Worm (Caenorhabditis elegans): Measurements from ENCODE around the gene R13H4.6.

Gene R13H4.6

DNA sequence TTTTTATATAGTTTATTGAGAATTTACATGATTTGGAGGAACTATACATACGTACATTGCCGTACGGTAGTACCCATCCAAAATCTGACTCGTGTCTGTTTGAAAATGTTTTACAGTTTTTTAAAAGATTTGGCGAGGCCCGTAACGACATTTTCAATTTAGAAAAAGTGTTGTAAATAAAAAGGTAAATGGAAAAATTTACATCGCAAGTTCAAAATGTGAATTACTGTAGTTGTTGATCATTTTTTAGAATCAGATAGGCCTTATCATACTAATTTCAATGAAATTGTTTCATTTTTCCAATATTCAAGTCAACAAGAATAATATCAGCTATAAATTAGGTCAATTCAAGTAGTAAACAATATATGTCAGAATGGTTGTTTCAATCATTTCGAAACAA, at the start of gene R13H4.6:
Gene R13H4.6 (plus strand): TSS at position 301 of the 400 bp plus-strand sequence.
- TF ChIP-seq unc-62 (GFP tag; optimal IDR thresholded peaks at IDR 0.05): no peak

DNA sequence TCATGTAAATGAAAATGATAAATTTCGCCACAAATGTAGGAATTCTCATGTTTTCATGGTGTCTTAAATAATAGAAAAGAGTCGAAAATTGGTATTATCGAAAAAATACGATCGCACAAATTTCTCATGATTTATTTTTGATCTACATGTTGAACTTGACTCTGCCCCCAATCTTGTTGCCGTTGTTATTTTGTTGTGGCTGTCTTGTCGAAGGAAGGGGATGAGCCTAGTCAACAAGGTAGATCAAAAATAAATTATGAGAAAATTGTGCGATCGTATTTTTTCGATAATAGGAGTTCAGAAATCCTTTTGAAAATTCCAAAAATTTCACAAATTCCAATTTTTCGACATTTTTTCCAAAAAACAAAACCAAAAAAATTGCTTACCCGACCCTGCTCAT, 47.4 kb upstream of the R13H4.6 start:
- no peak for TF ChIP-seq unc-62 (GFP tag; optimal IDR thresholded peaks at IDR 0.05)

DNA sequence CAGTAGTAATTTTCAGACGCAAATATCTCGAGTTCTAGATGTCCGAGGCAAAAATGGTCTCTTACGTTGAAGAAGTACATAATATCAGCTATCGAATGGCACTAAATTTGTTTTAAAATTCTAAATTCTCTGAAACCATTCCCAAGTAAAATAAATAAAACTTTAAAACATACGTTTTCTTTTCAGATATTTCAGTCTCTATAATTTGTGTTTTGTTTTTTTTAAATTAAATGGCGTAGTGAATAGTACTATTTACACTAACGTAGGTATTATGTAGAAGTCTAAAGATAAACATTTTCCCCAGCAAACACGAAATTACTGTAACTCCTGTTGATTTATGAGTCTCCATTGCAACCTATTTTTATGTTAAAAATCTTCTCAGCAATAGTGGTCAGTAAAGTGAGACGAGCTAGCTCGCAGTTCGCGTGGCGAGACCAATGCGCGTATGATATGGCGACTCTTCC, 45.6 kb upstream of the R13H4.6 start:
- no peak for TF ChIP-seq unc-62 (GFP tag; optimal IDR thresholded peaks at IDR 0.05)

DNA sequence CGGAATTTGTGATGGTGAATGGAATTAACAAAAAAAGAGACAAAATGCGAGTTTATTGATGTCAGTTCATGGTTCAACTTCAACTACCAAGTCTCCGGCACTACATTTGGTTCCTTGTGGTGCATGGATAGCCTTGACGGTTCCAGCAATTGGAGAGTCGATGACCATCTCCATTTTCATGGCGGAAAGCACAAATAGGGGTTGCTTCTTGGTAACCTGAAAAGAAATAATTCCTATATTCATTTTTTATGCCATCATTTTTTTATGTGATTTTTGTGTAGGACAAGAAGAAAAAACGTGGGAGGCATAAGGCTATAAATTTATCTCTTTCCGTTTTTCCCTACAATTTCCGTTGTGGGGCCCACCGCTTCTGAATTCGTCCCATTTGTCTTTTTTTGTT, 44.9 kb upstream of the R13H4.6 start:
- TF ChIP-seq unc-62 (GFP tag; optimal IDR thresholded peaks at IDR 0.05): no peak

DNA sequence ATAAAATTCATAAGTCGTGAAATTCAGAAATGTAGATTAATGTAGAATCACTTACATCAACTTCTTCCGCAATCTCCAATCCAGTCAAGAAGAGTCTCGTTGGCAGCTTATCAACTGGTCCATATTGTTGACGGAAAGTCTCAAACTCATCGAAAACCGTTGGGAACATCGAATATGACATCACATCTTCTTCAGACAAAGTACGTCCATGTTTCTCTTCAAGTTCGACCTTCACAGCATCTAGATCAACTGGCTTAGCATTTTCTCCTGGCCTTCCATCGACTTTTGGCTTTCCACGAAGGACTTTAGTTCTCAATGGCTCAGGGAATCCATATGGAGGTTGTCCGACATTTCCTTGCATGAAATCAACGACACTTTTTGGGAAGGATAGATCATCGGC, 44.1 kb upstream of the R13H4.6 start:
- TF ChIP-seq unc-62 (GFP tag; optimal IDR thresholded peaks at IDR 0.05): no peak

DNA sequence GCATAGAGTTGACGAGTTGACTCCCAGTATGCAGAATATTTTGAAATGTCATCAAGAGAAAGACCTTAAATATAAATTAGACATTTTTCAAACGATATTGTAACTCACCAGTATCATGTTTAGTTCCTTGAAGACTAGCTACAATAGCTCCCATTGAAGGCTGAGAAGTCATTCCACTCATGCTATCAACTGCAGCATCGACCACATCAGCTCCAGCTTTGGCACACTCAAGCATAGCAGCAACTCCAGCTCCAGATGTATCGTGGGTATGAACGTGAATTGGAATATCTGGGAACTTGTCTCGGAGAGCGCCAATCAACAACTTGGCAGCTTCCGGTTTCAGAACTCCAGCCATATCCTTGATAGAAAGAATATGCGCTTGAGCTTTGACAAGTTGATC, 43.5 kb upstream of the R13H4.6 start:
- TF ChIP-seq unc-62 (GFP tag; optimal IDR thresholded peaks at IDR 0.05): no peak

DNA sequence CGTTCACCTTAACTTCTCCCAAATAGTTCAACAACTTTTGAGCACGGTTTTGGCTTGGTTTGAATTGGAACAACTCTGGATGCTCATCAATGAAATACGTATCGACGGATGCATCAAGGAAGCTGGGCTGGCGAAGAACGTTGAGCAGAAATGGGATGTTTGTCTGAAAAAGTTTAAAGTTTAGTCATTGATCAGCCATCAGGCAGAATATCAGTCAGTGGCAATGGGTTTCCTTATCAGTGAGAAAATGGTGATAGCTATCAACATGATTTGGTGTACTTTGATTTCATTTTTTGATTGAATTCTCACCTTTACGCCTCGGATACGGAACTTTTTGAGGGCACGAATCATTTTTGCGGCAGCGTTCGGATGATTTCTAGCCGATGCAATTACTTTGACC, 42.4 kb upstream of the R13H4.6 start:
- no peak for TF ChIP-seq unc-62 (GFP tag; optimal IDR thresholded peaks at IDR 0.05)

DNA sequence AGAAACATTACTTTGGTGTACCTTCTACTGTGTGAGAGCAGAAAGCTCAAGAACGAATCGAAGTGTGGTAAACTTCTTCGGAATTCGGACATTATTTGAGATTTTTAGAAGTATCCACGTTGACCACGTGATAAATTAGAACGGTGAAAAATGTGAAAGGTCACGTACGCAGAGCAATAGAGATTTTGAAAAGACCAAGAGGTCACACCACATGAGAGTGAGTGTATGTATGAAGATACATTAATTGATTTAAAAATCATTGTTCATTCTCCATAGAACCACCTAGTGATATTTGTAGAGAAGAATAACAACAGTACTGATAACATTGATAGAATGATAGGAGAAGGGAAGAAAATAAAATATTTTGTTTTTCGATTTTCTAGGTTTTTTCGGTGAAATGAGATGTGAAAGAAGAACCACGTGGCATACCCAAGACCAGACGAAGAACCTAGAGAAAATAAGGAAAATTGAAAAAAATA, 40.4 kb upstream of the R13H4.6 start, which contains the start of gene pyc-1:
Gene pyc-1 (minus strand): TSS at position 69 of the 479 bp plus-strand sequence.
- TF ChIP-seq unc-62 (GFP tag; optimal IDR thresholded peaks at IDR 0.05): no peak

DNA sequence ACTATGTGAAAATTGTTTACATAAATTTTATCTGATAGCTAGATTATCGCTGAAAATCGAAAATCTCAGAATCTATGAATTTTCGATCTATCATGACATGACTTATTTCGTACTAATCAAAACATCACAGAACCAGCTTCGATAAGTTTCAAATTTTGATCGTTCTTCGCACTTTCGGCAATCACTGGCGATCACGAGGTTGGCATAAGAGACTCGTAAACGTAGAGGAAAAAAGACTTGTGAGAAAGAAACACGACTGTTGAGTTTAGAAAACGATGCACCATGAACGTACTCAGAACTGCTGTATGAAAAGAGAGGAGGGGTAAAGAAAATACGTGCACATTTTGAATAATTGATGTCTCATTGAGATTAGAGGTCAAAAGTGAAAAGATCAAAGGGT, 38.9 kb upstream of the R13H4.6 start:
- TF ChIP-seq unc-62 (GFP tag; optimal IDR thresholded peaks at IDR 0.05): no peak

DNA sequence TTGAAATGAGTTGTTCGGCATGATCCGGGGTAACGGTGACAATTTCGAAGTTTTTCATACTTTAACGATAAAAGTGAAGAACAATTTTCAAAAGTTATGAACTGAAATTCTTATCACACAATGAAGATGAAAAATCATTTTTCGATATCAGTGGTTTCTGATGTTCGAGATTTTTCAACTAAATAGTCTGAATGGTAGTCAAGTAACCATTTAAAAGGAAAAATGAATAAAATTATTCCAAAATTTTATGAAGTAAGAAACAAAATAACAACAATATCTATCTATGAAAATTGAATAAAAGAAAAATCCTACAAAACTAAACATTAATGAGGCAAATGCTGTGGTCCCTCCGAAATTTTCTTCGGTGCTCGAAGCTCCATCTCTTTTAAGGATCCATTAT, 37.3 kb upstream of the R13H4.6 start, which contains the start of gene D2023.4:
Gene D2023.4 (minus strand): TSS at position 101 of the 400 bp plus-strand sequence.
- no peak for TF ChIP-seq unc-62 (GFP tag; optimal IDR thresholded peaks at IDR 0.05)

DNA sequence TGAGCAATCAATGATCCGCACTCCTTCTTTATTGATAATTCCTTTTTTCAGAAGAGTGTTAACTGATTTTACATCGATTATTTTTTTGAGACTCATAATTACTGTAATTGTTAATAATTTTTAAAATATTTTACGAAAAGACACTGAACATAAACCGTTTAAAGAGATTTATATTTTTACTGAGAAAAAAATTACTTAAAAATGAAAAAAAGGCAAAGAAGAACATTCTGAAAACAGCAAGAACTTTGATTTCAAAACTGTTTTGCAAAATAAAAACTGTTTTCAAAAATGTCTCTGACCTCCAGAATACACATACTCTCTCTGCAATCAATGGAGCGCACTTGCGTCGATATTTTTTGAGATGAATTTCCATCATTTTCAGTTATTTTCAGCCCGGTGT, 36.0 kb upstream of the R13H4.6 start, which contains the start of the genes mpst-1 and D2023.6:
Gene mpst-1 (minus strand): TSS at position 101 of the 400 bp plus-strand sequence.
Gene D2023.6 (plus strand): TSS at position 388 of the 400 bp plus-strand sequence.
- TF ChIP-seq unc-62 (GFP tag; optimal IDR thresholded peaks at IDR 0.05): no peak

DNA sequence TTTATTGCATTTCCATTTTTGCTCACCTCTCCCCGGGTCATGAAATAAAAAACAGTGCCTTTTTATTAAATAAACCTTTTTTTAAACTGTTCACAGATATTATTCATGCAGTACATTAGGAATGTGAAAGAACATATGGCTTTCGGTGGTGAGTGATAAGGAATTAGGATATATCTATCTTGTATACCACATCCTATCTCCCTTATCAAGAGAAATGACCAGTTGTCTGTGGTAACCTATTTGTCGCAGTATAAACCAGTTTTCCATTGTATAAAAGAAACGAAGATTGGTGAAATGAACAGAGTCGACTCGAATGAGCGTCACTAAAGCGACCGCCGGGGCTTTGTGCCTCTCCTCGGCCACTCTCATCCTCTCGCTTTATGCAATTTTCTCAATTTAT, 33.6 kb upstream of the R13H4.6 start, which contains the start of gene col-158:
Gene col-158 (plus strand): TSS at position 301 of the 400 bp plus-strand sequence.
- no peak for TF ChIP-seq unc-62 (GFP tag; optimal IDR thresholded peaks at IDR 0.05)

DNA sequence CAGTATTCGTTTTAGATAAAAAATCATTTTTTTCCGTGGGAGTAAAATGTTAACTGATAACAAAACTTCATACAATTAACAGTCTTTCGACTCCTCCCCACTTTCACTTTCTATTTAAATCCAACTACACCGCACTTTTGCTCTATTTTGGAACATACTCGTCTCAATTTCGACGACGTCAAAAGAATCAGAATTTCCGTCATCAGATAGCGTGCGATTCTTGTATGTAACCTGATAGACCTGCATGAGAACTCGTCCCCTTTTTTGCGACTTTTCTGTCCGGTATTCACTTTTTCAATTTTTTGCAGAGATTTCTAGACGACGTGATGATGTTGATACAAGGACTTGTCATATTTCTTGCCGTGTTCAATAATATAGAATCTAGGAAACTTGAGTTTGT, 29.6 kb upstream of the R13H4.6 start, which contains the start of gene pho-8:
Gene pho-8 (plus strand): TSS at position 301 of the 400 bp plus-strand sequence.
- no peak for TF ChIP-seq unc-62 (GFP tag; optimal IDR thresholded peaks at IDR 0.05)

DNA sequence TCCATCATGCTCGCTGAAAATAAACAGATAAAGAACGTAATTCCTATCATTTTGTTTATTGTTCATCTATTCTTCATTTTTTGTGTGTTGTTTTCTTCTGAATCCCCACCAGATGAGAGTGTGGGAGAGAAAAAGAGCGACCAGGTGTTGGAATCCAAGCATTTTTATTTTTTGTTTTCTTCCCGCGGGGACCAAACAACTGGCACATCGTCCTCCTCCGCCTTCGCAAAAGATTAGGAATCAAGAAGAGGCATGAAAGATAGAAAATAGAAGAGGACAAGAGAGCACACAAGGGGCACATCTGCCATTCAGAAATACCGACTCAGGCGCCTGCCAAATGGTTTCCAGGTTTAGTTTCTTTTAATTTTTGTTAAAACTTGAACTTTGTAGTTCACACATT, 26.8 kb upstream of the R13H4.6 start, which contains the start of gene R13H4.2:
Gene R13H4.2 (plus strand): TSS at position 319 of the 400 bp plus-strand sequence.
- TF ChIP-seq unc-62 (GFP tag; optimal IDR thresholded peaks at IDR 0.05): no peak

DNA sequence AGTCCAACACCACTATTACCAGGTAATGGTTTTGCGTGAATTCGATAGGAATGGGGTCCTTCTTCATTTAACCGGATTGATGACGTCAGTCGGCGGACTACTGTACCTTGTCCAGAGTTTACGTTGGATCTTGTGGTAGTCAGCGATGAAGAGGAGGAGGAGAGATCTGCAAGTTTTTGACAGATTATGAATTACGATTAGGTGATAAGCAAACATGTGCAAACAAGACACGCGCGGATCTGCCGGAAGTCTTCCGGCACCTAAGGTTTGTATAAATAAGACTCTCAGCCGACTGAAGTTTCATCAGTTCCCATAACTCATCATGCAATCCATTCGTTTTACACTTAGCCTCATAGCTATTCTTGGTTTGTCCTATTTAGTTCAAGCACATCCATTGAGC, 23.7 kb upstream of the R13H4.6 start, which contains the start of gene idpb-5:
Gene idpb-5 (plus strand): TSS at position 301 of the 400 bp plus-strand sequence.
- TF ChIP-seq unc-62 (GFP tag; optimal IDR thresholded peaks at IDR 0.05): no peak

DNA sequence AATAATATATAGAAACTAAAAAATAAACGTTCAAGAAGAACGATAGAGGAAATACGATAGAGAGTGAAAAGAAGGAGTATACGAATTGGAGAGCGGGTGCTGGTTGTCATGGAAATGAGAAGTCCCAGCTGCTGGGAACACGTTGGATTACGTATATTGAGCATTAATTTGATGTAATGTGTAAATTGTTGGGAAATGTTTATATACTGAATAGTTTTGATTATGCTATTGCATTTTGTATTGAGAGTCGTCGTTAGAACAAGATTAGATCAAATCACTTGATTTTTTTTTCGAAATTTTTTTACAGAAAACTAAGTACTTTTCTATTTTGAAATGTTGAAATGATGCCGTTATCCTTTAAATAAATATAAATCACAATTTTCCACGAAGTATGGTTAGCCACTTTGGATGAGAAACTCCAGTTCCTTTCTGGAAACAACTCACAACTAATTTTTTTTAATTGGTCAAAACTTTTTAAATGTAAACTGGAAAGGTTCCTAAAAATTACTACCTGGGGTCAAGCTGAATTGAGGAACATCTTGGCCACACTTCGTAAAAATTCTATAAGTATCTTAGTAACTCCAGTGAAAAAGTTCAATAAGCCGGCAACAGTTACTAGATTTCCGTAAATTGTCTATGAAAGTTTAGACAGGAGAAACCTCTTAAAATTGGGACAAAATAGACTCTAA, 19.1 kb upstream of the R13H4.6 start, which contains the start of gene nphp-4:
Gene nphp-4 (minus strand): TSS at position 51 of the 689 bp plus-strand sequence.
- no peak for TF ChIP-seq unc-62 (GFP tag; optimal IDR thresholded peaks at IDR 0.05)

DNA sequence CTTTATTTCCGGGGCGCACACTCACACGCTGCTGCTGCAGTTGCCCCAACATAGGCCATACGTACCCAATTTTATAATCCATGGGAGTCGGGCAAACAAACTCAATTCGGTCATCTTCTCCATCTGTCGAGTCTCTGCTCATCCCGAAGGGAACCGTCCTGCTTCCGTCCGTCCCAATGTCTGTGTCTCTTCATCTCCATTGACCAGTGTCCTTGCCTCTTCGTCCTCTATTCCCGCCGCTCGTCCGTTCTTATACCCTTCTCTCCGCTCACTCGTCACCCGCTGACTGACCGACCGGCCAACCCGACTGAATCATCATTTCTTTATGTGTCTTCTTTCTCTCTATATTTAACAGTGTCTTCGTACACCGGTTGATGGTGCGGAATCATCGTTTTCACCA, 18.1 kb upstream of the R13H4.6 start:
- no peak for TF ChIP-seq unc-62 (GFP tag; optimal IDR thresholded peaks at IDR 0.05)
